Fruit fly (Drosophila melanogaster) whole organism, adult: ENCODE measurements around the gene CG43330.

Experiments
- CG11617 ChIP-seq: fragments of 200-800 bp; sonication (Bioruptor generic); optimal IDR thresholded peaks from 2 replicates; lab custom pipeline; 2017; ENCODE audit warnings: mild to moderate bottlenecking, missing biosample characterization, missing genetic modification reagents, missing genetic modification characterization
- CG12768 ChIP-seq: fragments of 200-800 bp; sonication (Bioruptor generic); optimal IDR thresholded peaks from 2 replicates; lab custom pipeline; 2017; ENCODE audit warnings: missing biosample characterization, missing genetic modification characterization, mild to moderate bottlenecking, moderate library complexity, missing genetic modification reagents
- CG14711 ChIP-seq: fragments of 200-800 bp; sonication (Bioruptor generic); optimal IDR thresholded peaks from 2 replicates; lab custom pipeline; 2018; ENCODE audit warnings: missing biosample characterization, mild to moderate bottlenecking, missing genetic modification characterization, moderate library complexity
- CG1620 ChIP-seq: fragments of 200-800 bp; sonication (Bioruptor generic); optimal IDR thresholded peaks from 2 replicates; lab custom pipeline; 2016; ENCODE audit warnings: missing biosample characterization, missing genetic modification characterization
- CG33017 ChIP-seq: fragments of 200-800 bp; sonication (Bioruptor generic); optimal IDR thresholded peaks from 2 replicates; lab custom pipeline; 2018; ENCODE audit warnings: missing biosample characterization, mild to moderate bottlenecking, missing genetic modification characterization, moderate library complexity
- CG5204 ChIP-seq: fragments of 200-800 bp; sonication (Bioruptor generic); optimal IDR thresholded peaks from 2 replicates; lab custom pipeline; 2016; ENCODE audit warnings: missing biosample characterization, missing genetic modification characterization
- CG7045 ChIP-seq: fragments of 200-800 bp; sonication (Bioruptor generic); optimal IDR thresholded peaks from 2 replicates; lab custom pipeline; 2017; ENCODE audit warnings: missing biosample characterization, mild to moderate bottlenecking, missing genetic modification characterization
- CG7101 ChIP-seq: fragments of 200-800 bp; sonication (Bioruptor generic); optimal IDR thresholded peaks from 2 replicates; lab custom pipeline; 2018; ENCODE audit warnings: missing biosample characterization, mild to moderate bottlenecking, missing genetic modification characterization, moderate library complexity
- Clk ChIP-seq: fragments of 200-800 bp; sonication (Bioruptor generic); optimal IDR thresholded peaks from 2 replicates; lab custom pipeline; 2017; ENCODE audit warnings: missing biosample characterization, missing genetic modification characterization
- Crg-1 ChIP-seq: fragments of 200-800 bp; sonication (Bioruptor generic); optimal IDR thresholded peaks from 2 replicates; lab custom pipeline; 2016; ENCODE audit warnings: missing biosample characterization, missing genetic modification characterization
- Hr96 ChIP-seq: fragments of 200-800 bp; sonication (Bioruptor generic); optimal IDR thresholded peaks from 2 replicates; lab custom pipeline; 2016; ENCODE audit warnings: missing biosample characterization, missing genetic modification characterization
- Mnt ChIP-seq: fragments of 200-800 bp; sonication (Bioruptor generic); optimal IDR thresholded peaks from 2 replicates; lab custom pipeline; 2016; ENCODE audit warnings: missing biosample characterization, mild to moderate bottlenecking, missing genetic modification characterization
- bab1 ChIP-seq: fragments of 200-800 bp; sonication (Bioruptor generic); optimal IDR thresholded peaks from 3 replicates; lab custom pipeline; 2019; ENCODE audit warnings: missing biosample characterization, mild to moderate bottlenecking, missing genetic modification characterization, moderate library complexity
- cic ChIP-seq: fragments of 200-800 bp; sonication (Bioruptor generic); optimal IDR thresholded peaks from 2 replicates; lab custom pipeline; 2017; ENCODE audit warnings: missing biosample characterization, mild to moderate bottlenecking, missing genetic modification characterization, moderate library complexity
- cnc ChIP-seq, 2 experiments: fragments of >200 bp; optimal IDR thresholded peaks; 2 replicates each; lab custom pipeline; 2017
- kay ChIP-seq: fragments of 200-800 bp; sonication (Bioruptor generic); peaks from one replicate; lab custom pipeline; 2016; ENCODE audit warnings: missing biosample characterization, missing genetic modification characterization, borderline replicate concordance
- ovo ChIP-seq: fragments of 200-800 bp; sonication (Bioruptor generic); optimal IDR thresholded peaks from 2 replicates; lab custom pipeline; 2016; ENCODE audit warnings: missing biosample characterization, missing genetic modification characterization
- pad ChIP-seq: fragments of 200-800 bp; sonication (Bioruptor generic); optimal IDR thresholded peaks from 3 replicates; lab custom pipeline; 2017; ENCODE audit warnings: missing biosample characterization, missing genetic modification characterization, mild to moderate bottlenecking, moderate library complexity, missing genetic modification reagents
- tj ChIP-seq: fragments of 200-800 bp; sonication (Bioruptor generic); optimal IDR thresholded peaks from 3 replicates; lab custom pipeline; 2017; ENCODE audit warnings: missing biosample characterization, mild to moderate bottlenecking, missing genetic modification characterization, moderate library complexity
- toe ChIP-seq: fragments of 200-800 bp; sonication (Bioruptor generic); optimal IDR thresholded peaks from 2 replicates; lab custom pipeline; 2016; ENCODE audit warnings: missing biosample characterization, missing genetic modification characterization

Gene CG43330

dm6 chr3L:22497594-22497993 is 6.6 kb downstream of the CG43330 start:
- no peak for TF ChIP-seq CG1620
- TF ChIP-seq CG33017 (tag; lab: Kevin White, UChicago), result no peak
- no peak for TF ChIP-seq Hr96 (GFP tag; lab: Kevin White, UChicago)
- no peak for TF ChIP-seq pad
- no peak for TF ChIP-seq cic (GFP tag; lab: Kevin White, UChicago)
- no peak for TF ChIP-seq CG11617 (GFP tag; lab: Kevin White, UChicago)
- no peak for TF ChIP-seq CG5204 (GFP tag; lab: Kevin White, UChicago)
- no peak for TF ChIP-seq Crg-1 (GFP tag; lab: Kevin White, UChicago)
- no peak for TF ChIP-seq kay (GFP tag; lab: Kevin White, UChicago)
- TF ChIP-seq cnc (optimal IDR thresholded peaks at IDR 0.05; lab: Kevin White, UChicago), result no peak
- TF ChIP-seq Clk (GFP tag; lab: Kevin White, UChicago), result no peak

- TF ChIP-seq CG1620, result no peak
- TF ChIP-seq CG14711 (tag; lab: Kevin White, UChicago), result no peak
- no peak for TF ChIP-seq CG7101 (tag; lab: Kevin White, UChicago)
- no peak for TF ChIP-seq kay (GFP tag; lab: Kevin White, UChicago)
- no peak for TF ChIP-seq CG7045
- no peak for TF ChIP-seq pad
- no peak for TF ChIP-seq Mnt
- TF ChIP-seq CG11617 (GFP tag; lab: Kevin White, UChicago), result no peak
- TF ChIP-seq Hr96 (GFP tag; lab: Kevin White, UChicago), result no peak
- TF ChIP-seq CG5204 (GFP tag; lab: Kevin White, UChicago), result no peak
- TF ChIP-seq ovo (GFP tag; lab: Kevin White, UChicago), result no peak
- no peak for TF ChIP-seq toe
- no peak for TF ChIP-seq cnc (optimal IDR thresholded peaks at IDR 0.05; lab: Kevin White, UChicago)
- no peak for TF ChIP-seq CG12768
- TF ChIP-seq bab1 (GFP tag; lab: Kevin White, UChicago), result no peak
- no peak for TF ChIP-seq cic (GFP tag; lab: Kevin White, UChicago)
- no peak for TF ChIP-seq tj (GFP tag; lab: Kevin White, UChicago)
- no peak for TF ChIP-seq CG33017 (tag; lab: Kevin White, UChicago)
- TF ChIP-seq Crg-1 (GFP tag; lab: Kevin White, UChicago), result no peak
These were observed 20.8 kb downstream of the CG43330 start for dm6 chr3L:22483452-22483851.

dm6 chr3L:22474081-22474845 is 30.0 kb downstream of the CG43330 start, which contains the start of gene CG11425:
Gene CG11425, plus strand, starts transcription at chr3L:22474795.
- TF ChIP-seq tj (GFP tag; lab: Kevin White, UChicago) (peak; percentile 53), toe (no peak), cnc (optimal IDR thresholded peaks at IDR 0.05; lab: Kevin White, UChicago) (peak in 1 of 2 experiments; percentile 27), CG33017 (tag; lab: Kevin White, UChicago) (no peak), CG5204 (GFP tag; lab: Kevin White, UChicago) (no peak), Mnt (no peak), cic (GFP tag; lab: Kevin White, UChicago) (peak; percentile 1)

dm6 chr3L:22471586-22472291 is 32.5 kb downstream of the CG43330 start:
- peak; percentile 88 for TF ChIP-seq CG11617 (GFP tag; lab: Kevin White, UChicago)
- no peak for TF ChIP-seq Hr96 (GFP tag; lab: Kevin White, UChicago)
- peak; percentile 81 for TF ChIP-seq CG12768
- TF ChIP-seq kay (GFP tag; lab: Kevin White, UChicago), result peak; percentile 23
- peak; percentile 85 for TF ChIP-seq CG33017 (tag; lab: Kevin White, UChicago)
- TF ChIP-seq Crg-1 (GFP tag; lab: Kevin White, UChicago), result no peak
- peak; percentile 59 for TF ChIP-seq pad
- peak; percentile 3 for TF ChIP-seq cic (GFP tag; lab: Kevin White, UChicago)
- TF ChIP-seq ovo (GFP tag; lab: Kevin White, UChicago), result no peak
- TF ChIP-seq toe, result no peak
- TF ChIP-seq Mnt, result no peak
- peak; percentile 42 for TF ChIP-seq tj (GFP tag; lab: Kevin White, UChicago)
- TF ChIP-seq CG1620, result no peak
- no peak for TF ChIP-seq bab1 (GFP tag; lab: Kevin White, UChicago)
- no peak for TF ChIP-seq CG5204 (GFP tag; lab: Kevin White, UChicago)
- TF ChIP-seq Clk (GFP tag; lab: Kevin White, UChicago), result peak; percentile 54
- peak; percentile 68 for TF ChIP-seq CG7045
- peak; percentile 83 for TF ChIP-seq CG7101 (tag; lab: Kevin White, UChicago)
- TF ChIP-seq CG14711 (tag; lab: Kevin White, UChicago), result peak; percentile 74
- peak in 1 of 2 experiments; percentile 51 for TF ChIP-seq cnc (optimal IDR thresholded peaks at IDR 0.05; lab: Kevin White, UChicago)

- TF ChIP-seq Crg-1 (GFP tag; lab: Kevin White, UChicago), result no peak
- no peak for TF ChIP-seq pad
- no peak for TF ChIP-seq kay (GFP tag; lab: Kevin White, UChicago)
- TF ChIP-seq bab1 (GFP tag; lab: Kevin White, UChicago), result no peak
- no peak for TF ChIP-seq CG7045
- no peak for TF ChIP-seq CG12768
- TF ChIP-seq ovo (GFP tag; lab: Kevin White, UChicago), result no peak
These were observed 33.9 kb downstream of the CG43330 start, which contains the start of gene CG11426 for dm6 chr3L:22470299-22470791. Gene CG11426, plus strand, starts transcription at chr3L:22470556.
